Worm (Caenorhabditis elegans) whole organism, L1 larva: ENCODE results near the gene sru-19.

Source experiments
- ces-1 ChIP-seq: fragments of 150-350 bp; optimal IDR thresholded peaks from 2 replicates; lab custom pipeline; 2014; ENCODE audit warnings: missing biosample characterization, missing genetic modification reagents, missing genetic modification characterization
- nhr-11 ChIP-seq: fragments of 150-350 bp; optimal IDR thresholded peaks from 2 replicates; lab custom pipeline; 2014; ENCODE audit warnings: missing biosample characterization, missing genetic modification characterization
- nhr-77 ChIP-seq: fragments of 150-350 bp; optimal IDR thresholded peaks from 2 replicates; lab custom pipeline; 2014; ENCODE audit warnings: missing biosample characterization, missing genetic modification characterization

ce11 chrIV:12545902-12546301, 47.6 kb downstream of the sru-19 start:
- TF ChIP-seq nhr-11 (tag; lab: Kevin White, UChicago) (no peak), nhr-77 (no peak), ces-1 (no peak)
